Fruit fly (Drosophila melanogaster): ENCODE results near the gene Gr93c.

Gene Gr93c

dm6 chr3R:21856873-21857243 lies 11.8 kb upstream of the Gr93c start (continued):
- TF ChIP-seq CG8478 (optimal IDR thresholded peaks at IDR 0.05): no peak
- no peak for TF ChIP-seq NC2β (GFP tag; optimal IDR thresholded peaks at IDR 0.05)
- peak; percentile 32 for TF ChIP-seq lab (GFP tag; optimal IDR thresholded peaks at IDR 0.05)
- peak; percentile 4 for TF ChIP-seq maf-S (GFP tag; optimal IDR thresholded peaks at IDR 0.05)
- TF ChIP-seq CG1024 (GFP tag; IDR thresholded peaks at IDR 0.05): 0 out of 2 replicates have a peak, but pooled peaks have one; percentile 20
- peak; percentile 12 for TF ChIP-seq fd3F (GFP tag; optimal IDR thresholded peaks at IDR 0.05)
- peak; percentile 11 for TF ChIP-seq CG6765 (GFP tag; optimal IDR thresholded peaks at IDR 0.05)

- no peak for TF ChIP-seq tll (GFP tag; optimal IDR thresholded peaks at IDR 0.05)
- TF ChIP-seq CG7372 (GFP tag; IDR thresholded peaks at IDR 0.05): no peak; the same call in 1 of the 2 replicates
- peak; percentile 29 for TF ChIP-seq CG17829 (tag; optimal IDR thresholded peaks at IDR 0.05)
- no peak for TF ChIP-seq Bteb2 (GFP tag; optimal IDR thresholded peaks at IDR 0.05)
- TF ChIP-seq emc (GFP tag; optimal IDR thresholded peaks at IDR 0.05): no peak
- no peak for TF ChIP-seq ham (GFP tag; IDR thresholded peaks at IDR 0.05)
- TF ChIP-seq CTCF (GFP tag; optimal IDR thresholded peaks at IDR 0.05): peak; percentile 19
- 0 out of 2 replicates have a peak, but pooled peaks have one; percentile 11 for TF ChIP-seq CG11085 (GFP tag; IDR thresholded peaks at IDR 0.05)
- TF ChIP-seq CG9215 (GFP tag; IDR thresholded peaks at IDR 0.05): no peak
- peak; percentile 59; the same call in 1 of the 3 replicates for TF ChIP-seq so (GFP tag; IDR thresholded peaks at IDR 0.05)
- peak; percentile 38 for TF ChIP-seq CG11696 (GFP tag; IDR thresholded peaks at IDR 0.05)
- TF ChIP-seq CG17802 (tag; optimal IDR thresholded peaks at IDR 0.05): no peak
- TF ChIP-seq ssp (GFP tag; IDR thresholded peaks at IDR 0.05): no peak
- TF ChIP-seq CG7556 (GFP tag; optimal IDR thresholded peaks at IDR 0.05): peak; percentile 50
- TF ChIP-seq Mrtf (GFP tag; IDR thresholded peaks at IDR 0.05): no peak
- TF ChIP-seq CG13775 (GFP tag; optimal IDR thresholded peaks at IDR 0.05): peak; percentile 53
- TF ChIP-seq Tbp (GFP tag; optimal IDR thresholded peaks at IDR 0.05): peak; percentile 88
- peak; percentile 26 for TF ChIP-seq CG4282 (GFP tag; optimal IDR thresholded peaks at IDR 0.05)
- TF ChIP-seq Dek (tag; optimal IDR thresholded peaks at IDR 0.05): peak; percentile 2
- TF ChIP-seq kah (GFP tag; optimal IDR thresholded peaks at IDR 0.05): no peak
- TF ChIP-seq kay (GFP tag; optimal IDR thresholded peaks at IDR 0.05): peak; percentile 33
- no peak for TF ChIP-seq CG10209 (GFP tag; optimal IDR thresholded peaks at IDR 0.05)
- TF ChIP-seq chif (GFP tag; optimal IDR thresholded peaks at IDR 0.05): no peak
- TF ChIP-seq Oli (tag; optimal IDR thresholded peaks at IDR 0.05): peak; percentile 43
- TF ChIP-seq gsb-n (tag; optimal IDR thresholded peaks at IDR 0.05): peak; percentile 32
- no peak for TF ChIP-seq CG2120 (GFP tag; optimal IDR thresholded peaks at IDR 0.05)
- no peak; the same call in 1 of the 2 replicates for TF ChIP-seq CG11247 (GFP tag; IDR thresholded peaks at IDR 0.05)
- no peak for TF ChIP-seq CG4328 (GFP tag; optimal IDR thresholded peaks at IDR 0.05)
- peak in 1 of 3 experiments; percentile 79 for TF ChIP-seq Stat92E (GFP tag; optimal IDR thresholded peaks at IDR 0.05)
- TF ChIP-seq Hey (tag; optimal IDR thresholded peaks at IDR 0.05): no peak
- no peak for TF ChIP-seq tin (GFP tag; optimal IDR thresholded peaks at IDR 0.05)
- TF ChIP-seq CG10274 (GFP tag; optimal IDR thresholded peaks at IDR 0.05): no peak
- TF ChIP-seq disco-r (GFP tag; optimal IDR thresholded peaks at IDR 0.05): no peak
- TF ChIP-seq CG9817 (tag; optimal IDR thresholded peaks at IDR 0.05): peak; percentile 11
- peak; percentile 31 for TF ChIP-seq lilli (GFP tag; optimal IDR thresholded peaks at IDR 0.05)
- TF ChIP-seq lbe (GFP tag; optimal IDR thresholded peaks at IDR 0.05): peak; percentile 19
- no peak for TF ChIP-seq eyg (GFP tag; optimal IDR thresholded peaks at IDR 0.05)
- TF ChIP-seq CG10565 (GFP tag; optimal IDR thresholded peaks at IDR 0.05): no peak
- TF ChIP-seq CG6854 (GFP tag; optimal IDR thresholded peaks at IDR 0.05): peak; percentile 36
- no peak for TF ChIP-seq CG2116 (GFP tag; optimal IDR thresholded peaks at IDR 0.05)
- no peak for TF ChIP-seq CG10654 (GFP tag; optimal IDR thresholded peaks at IDR 0.05)
- peak; percentile 53 for TF ChIP-seq CG13624 (GFP tag; optimal IDR thresholded peaks at IDR 0.05)
These were observed 11.2 kb upstream of the Gr93c start, which contains the start of gene glec for dm6 chr3R:21856098-21856872. TSS of gene glec (minus strand) at chr3R:21856266.

All from whole organism, embryonic.